Worm (Caenorhabditis elegans) whole organism, L4/young adult: ENCODE measurements around the gene clec-84.

Experiments
- W03F9.2 ChIP-seq: fragments of 150-350 bp; optimal IDR thresholded peaks from 2 replicates; lab custom pipeline; 2014; ENCODE audit warnings: missing biosample characterization, missing genetic modification characterization
- dao-5 ChIP-seq: sonication (generic microtip); optimal IDR thresholded peaks from 2 replicates; lab custom pipeline; 2016; ENCODE audit warnings: missing genotype, missing genetic modification characterization, moderate library complexity, missing compliant biosample characterization
- him-1 ChIP-seq: sonication (generic microtip); optimal IDR thresholded peaks from 2 replicates; lab custom pipeline; 2016; ENCODE audit warnings: missing genotype, missing genetic modification reagents, missing genetic modification characterization, missing compliant biosample characterization

DNA sequence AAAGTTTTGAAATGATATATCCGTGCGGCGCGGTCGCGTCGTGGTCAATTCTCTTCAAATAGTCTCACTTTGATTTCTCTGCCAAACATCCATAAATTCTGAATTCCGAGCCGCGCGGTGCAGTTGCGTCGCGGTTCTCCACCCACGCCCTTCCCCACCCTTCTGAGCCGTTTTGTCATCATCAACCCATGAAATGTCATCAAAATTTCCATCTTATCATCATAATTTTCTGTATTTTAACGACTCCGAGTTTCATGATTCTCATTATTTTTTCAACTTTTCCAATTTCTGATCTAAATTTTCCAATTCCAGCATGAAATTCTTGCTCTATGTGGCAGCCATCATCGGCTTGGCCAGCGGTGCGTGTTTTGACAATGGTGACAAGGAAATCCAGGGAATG lies at the start of gene clec-84:
- TF ChIP-seq him-1 (tag; lab: Kevin White, UChicago) (no peak), dao-5 (no peak), W03F9.2 (tag; lab: Kevin White, UChicago) (no peak)
